Worm (Caenorhabditis elegans) whole organism, young adult: ENCODE data around the gene ndg-4.
"Not testable (repeated sequence)": the region's sequence is repeated elsewhere in the genome, so short reads cannot be mapped to it uniquely, and the experiment has no call there.

ENCODE experiments used
- let-607 ChIP-seq, 2 experiments: fragments of 200-800 bp in 1 of 2; sonication (Bioruptor generic) in 1 of 2; sonication (generic microtip) in 1 of 2; optimal IDR thresholded peaks; 2 replicates each; lab custom pipeline; 2016 to 2018; ENCODE audit warnings: mild to moderate bottlenecking in 2 of 2, missing compliant biosample characterization in 2 of 2, missing genetic modification characterization in 2 of 2, moderate library complexity in 2 of 2, missing genotype in 1 of 2
- nhr-120 ChIP-seq: fragments of 200-800 bp; sonication (Bioruptor generic); IDR thresholded peaks from 2 replicates; pipeline ENCODE4 v1.3.6; 2022; ENCODE audit warnings: missing genetic modification characterization, missing compliant biosample characterization
- repo-1 ChIP-seq: sonication (generic microtip); optimal IDR thresholded peaks from 2 replicates; lab custom pipeline; 2017; ENCODE audit warnings: mild to moderate bottlenecking, missing genetic modification characterization, missing compliant biosample characterization
- somi-1 ChIP-seq: fragments of 200-800 bp; sonication (Bioruptor generic); optimal IDR thresholded peaks from 2 replicates; lab custom pipeline; 2018; ENCODE audit warnings: mild to moderate bottlenecking, missing genetic modification characterization, missing compliant biosample characterization

- not testable (repeated sequence) for TF ChIP-seq let-607 (tag; optimal IDR thresholded peaks at IDR 0.05; lab: Kevin White, UChicago); nhr-120; somi-1 (GFP tag; lab: Kevin White, UChicago)
- peak; percentile 54 for TF ChIP-seq repo-1 (tag; lab: Kevin White, UChicago)
These were observed 53.1 kb downstream of the ndg-4 start for ce11 chrIII:4414041-4414440.
